Fruit fly (Drosophila melanogaster): Measurements from ENCODE around the gene CG14151.

- no peak for TF ChIP-seq CG33557 (GFP tag; optimal IDR thresholded peaks at IDR 0.05)
- no peak for TF ChIP-seq Myb (GFP tag; optimal IDR thresholded peaks at IDR 0.05)
- TF ChIP-seq CG43689 (GFP tag; IDR thresholded peaks at IDR 0.05) = no peak
Measured at dm6 chr3L:10643228-10643627, 14.9 kb upstream of the CG14151 start, which contains the start of gene CG14153.
